Worm (Caenorhabditis elegans): ENCODE results near the gene sqv-1.

ce11 chrIV:8375381-8375780 lies 14.5 kb downstream of the sqv-1 start:
- no peak for TF ChIP-seq fos-1 (tag; optimal IDR thresholded peaks at IDR 0.05)
- no peak for TF ChIP-seq aly-2 (tag; optimal IDR thresholded peaks at IDR 0.05)
- TF ChIP-seq egl-27 (tag; optimal IDR thresholded peaks at IDR 0.05), result peak; percentile 7
- peak; percentile 59 for TF ChIP-seq tbx-2 (tag; optimal IDR thresholded peaks at IDR 0.05)

All from whole organism, L3 larva.